Fruit fly (Drosophila melanogaster): ENCODE measurements around the gene CG33234.

CG33234 gene

dm6 chr3L:2651800-2652199 lies 9.6 kb upstream of the CG33234 start, which contains the start of the genes ProRS-m, CG42304 and Snup (continued):
- TF ChIP-seq CG9215 (GFP tag; IDR thresholded peaks at IDR 0.05) (0 out of 2 replicates have a peak, but pooled peaks have one; percentile 37), CG11398 (GFP tag; optimal IDR thresholded peaks at IDR 0.05) (no peak), CG17568 (GFP tag; optimal IDR thresholded peaks at IDR 0.05) (no peak), NK7.1 (GFP tag; optimal IDR thresholded peaks at IDR 0.05) (no peak), Dll (GFP tag; IDR thresholded peaks at IDR 0.05; ENCODE audit: partially characterized antibody) (peak; percentile 47; the same call in 1 of the 4 replicates), fd96Cb (tag; optimal IDR thresholded peaks at IDR 0.05) (peak; percentile 47), hbn (GFP tag; IDR thresholded peaks at IDR 0.05; ENCODE audit: partially characterized antibody) (no peak), stc (GFP tag; IDR thresholded peaks at IDR 0.05) (peak; percentile 67), CG43689 (GFP tag; IDR thresholded peaks at IDR 0.05) (peak; percentile 42; the same call in 1 of the 2 replicates), CG17328 (GFP tag; IDR thresholded peaks at IDR 0.05) (peak; percentile 54; the same call in 1 of the 2 replicates), Xrp1 (GFP tag; IDR thresholded peaks at IDR 0.05) (peak; percentile 71; the same call in 1 of the 2 replicates), Vsx1 (GFP tag; optimal IDR thresholded peaks at IDR 0.05) (no peak), br (optimal IDR thresholded peaks at IDR 0.05) (no peak), CkIIα-i1 (GFP tag; IDR thresholded peaks at IDR 0.05) (no peak), Hr51 (GFP tag; optimal IDR thresholded peaks at IDR 0.05) (peak in 1 of 2 experiments; percentile 56), ase (GFP tag; IDR thresholded peaks at IDR 0.05) (peak; percentile 32; the same call in 1 of the 3 replicates)

- TF ChIP-seq CG8924 (tag; optimal IDR thresholded peaks at IDR 0.05) (no peak), Ets65A (GFP tag) (peak; percentile 10)
Observed at dm6 chr3L:2659339-2659738, 2.1 kb upstream of the CG33234 start, which contains the start of gene CG33233. Gene CG33233, plus strand, starts transcription at chr3L:2659639.

dm6 chr3L:2702474-2702873 lies 41.1 kb downstream of the CG33234 start:
- TF ChIP-seq Dp (GFP tag; optimal IDR thresholded peaks at IDR 0.05), result no peak
- TF ChIP-seq Rfx (GFP tag; IDR thresholded peaks at IDR 0.05), result no peak
- no peak for TF ChIP-seq sisA (GFP tag; IDR thresholded peaks at IDR 0.05)
- TF ChIP-seq HLH54F (GFP tag; optimal IDR thresholded peaks at IDR 0.05), result no peak
- no peak for TF ChIP-seq Usf (GFP tag; optimal IDR thresholded peaks at IDR 0.05)
- no peak for TF ChIP-seq dmrt11E (tag; optimal IDR thresholded peaks at IDR 0.05)
- TF ChIP-seq NK7.1 (GFP tag; optimal IDR thresholded peaks at IDR 0.05), result no peak
- no peak for TF ChIP-seq CG12659 (GFP tag; optimal IDR thresholded peaks at IDR 0.05)
- no peak for TF ChIP-seq Hsf (GFP tag; optimal IDR thresholded peaks at IDR 0.05)
- TF ChIP-seq lmd (GFP tag; IDR thresholded peaks at IDR 0.05), result no peak
- TF ChIP-seq CG42726 (GFP tag; IDR thresholded peaks at IDR 0.05; ENCODE audit: partially characterized antibody), result no peak
- TF ChIP-seq zfh1 (GFP tag; IDR thresholded peaks at IDR 0.05), result no peak
- peak; percentile 43 for TF ChIP-seq stwl (tag; optimal IDR thresholded peaks at IDR 0.05)
- no peak for TF ChIP-seq CG2116 (GFP tag; optimal IDR thresholded peaks at IDR 0.05)
- TF ChIP-seq pfk (GFP tag; optimal IDR thresholded peaks at IDR 0.05), result no peak
- no peak for TF ChIP-seq eve (GFP tag; optimal IDR thresholded peaks at IDR 0.05)
- no peak for TF ChIP-seq Ptx1 (GFP tag; IDR thresholded peaks at IDR 0.05)
- peak; percentile 68 for TF ChIP-seq scrt (GFP tag; optimal IDR thresholded peaks at IDR 0.05)
- peak; percentile 54 for TF ChIP-seq Ets65A (GFP tag)
- no peak for TF ChIP-seq CG7556 (GFP tag; optimal IDR thresholded peaks at IDR 0.05)
- TF ChIP-seq sens-2 (GFP tag; IDR thresholded peaks at IDR 0.05), result no peak
- TF ChIP-seq onecut (GFP tag; IDR thresholded peaks at IDR 0.05), result peak; percentile 46; the same call in 1 of the 2 replicates

Data from whole organism, embryonic.